Worm (Caenorhabditis elegans) whole organism, L4/young adult: ENCODE data around the gene C17H11.4.

ENCODE experiments used
- W03F9.2 ChIP-seq: fragments of 150-350 bp; optimal IDR thresholded peaks from 2 replicates; lab custom pipeline; 2014; ENCODE audit warnings: missing biosample characterization, missing genetic modification characterization
- dao-5 ChIP-seq: sonication (generic microtip); optimal IDR thresholded peaks from 2 replicates; lab custom pipeline; 2016; ENCODE audit warnings: missing genotype, missing genetic modification characterization, moderate library complexity, missing compliant biosample characterization
- him-1 ChIP-seq: sonication (generic microtip); optimal IDR thresholded peaks from 2 replicates; lab custom pipeline; 2016; ENCODE audit warnings: missing genotype, missing genetic modification reagents, missing genetic modification characterization, missing compliant biosample characterization

- TF ChIP-seq dao-5 (tag; lab: Kevin White, UChicago), result no peak
- TF ChIP-seq him-1 (tag; lab: Kevin White, UChicago), result no peak
- no peak for TF ChIP-seq W03F9.2 (tag; lab: Kevin White, UChicago)
These were observed 24.3 kb downstream of the C17H11.4 start for ce11 chrX:8157132-8157531.
